Worm (Caenorhabditis elegans): ENCODE results near the gene F09E10.6.

The F09E10.6 gene

DNA sequence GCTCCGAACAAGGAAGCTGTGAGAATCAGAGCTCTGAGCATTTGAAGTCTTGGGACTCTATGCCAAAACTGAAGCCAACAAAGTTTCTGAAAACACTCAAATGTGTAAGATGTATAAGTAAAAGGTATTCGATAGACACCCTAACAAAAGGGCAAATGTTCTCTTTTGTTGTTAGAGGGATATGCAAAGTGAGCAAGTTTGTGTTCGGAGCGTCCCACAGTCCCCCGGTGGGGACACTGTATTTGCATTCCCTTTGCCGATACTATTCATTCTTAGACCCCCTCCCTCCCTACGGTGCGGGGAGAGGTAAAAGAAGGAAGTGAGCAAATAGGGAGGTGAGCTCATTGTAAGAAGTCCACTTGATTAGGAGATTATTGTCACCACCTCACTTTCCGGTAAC is at the start of gene F09E10.6:
Gene F09E10.6, minus strand, starts transcription at position 101 of the 400 bp plus-strand sequence.
- TF ChIP-seq unc-62 (GFP tag; optimal IDR thresholded peaks at IDR 0.05), result no peak

DNA sequence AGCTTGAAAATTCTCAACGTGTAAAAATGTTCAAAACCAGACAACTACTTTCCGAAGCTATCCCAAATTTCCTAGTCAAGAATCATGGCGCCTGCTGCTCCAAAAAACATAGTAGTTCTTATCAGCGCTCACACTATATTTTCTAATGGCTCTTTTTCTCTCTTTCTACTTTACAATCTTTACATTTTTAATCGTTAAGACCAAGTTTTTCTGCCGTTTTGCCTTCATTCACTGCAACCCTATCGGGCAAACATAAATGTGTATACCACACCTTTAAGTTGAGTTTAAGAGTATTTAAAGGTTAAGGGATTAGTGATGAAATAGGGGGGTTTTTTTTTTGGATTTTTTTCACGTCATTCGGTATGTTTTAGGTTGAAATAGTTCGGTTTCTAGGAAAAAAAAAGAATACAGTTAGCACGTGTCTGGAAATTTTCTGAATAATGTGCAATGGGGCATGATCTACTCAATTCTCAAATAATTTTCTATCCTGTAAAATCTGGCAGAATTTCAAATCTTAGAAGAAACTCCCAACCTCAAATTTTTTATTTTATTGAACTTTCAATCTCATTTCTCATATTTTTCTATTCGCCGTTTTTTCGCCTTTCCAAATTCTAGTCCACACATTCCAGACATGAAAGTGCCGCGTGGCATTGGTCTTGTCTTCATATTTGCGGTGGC is 49.5 kb upstream of the F09E10.6 start, which contains the start of gene K06A9.1:
Gene K06A9.1, plus strand, starts transcription at position 628 of the 678 bp plus-strand sequence.
- no peak for TF ChIP-seq unc-62 (GFP tag; optimal IDR thresholded peaks at IDR 0.05)

DNA sequence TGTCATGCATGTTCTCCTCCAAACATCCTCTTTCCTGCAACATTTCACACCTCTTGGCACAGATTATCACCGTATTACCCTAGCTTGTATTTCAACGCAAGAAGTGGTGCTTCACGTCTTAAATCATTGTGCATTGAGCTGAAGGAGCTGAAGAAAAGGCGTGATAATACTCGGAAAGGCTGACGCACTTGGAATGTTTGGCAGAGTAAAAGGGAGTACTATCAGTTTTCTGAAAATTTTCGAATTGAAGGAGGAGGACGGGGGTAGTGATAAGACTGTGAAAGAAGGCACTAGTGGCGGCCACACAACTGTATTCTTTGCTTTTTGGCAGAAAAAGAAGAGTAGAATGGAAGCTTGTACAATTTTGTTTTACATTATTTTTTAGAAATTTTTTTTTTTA is 46.0 kb upstream of the F09E10.6 start:
- no peak for TF ChIP-seq unc-62 (GFP tag; optimal IDR thresholded peaks at IDR 0.05)

DNA sequence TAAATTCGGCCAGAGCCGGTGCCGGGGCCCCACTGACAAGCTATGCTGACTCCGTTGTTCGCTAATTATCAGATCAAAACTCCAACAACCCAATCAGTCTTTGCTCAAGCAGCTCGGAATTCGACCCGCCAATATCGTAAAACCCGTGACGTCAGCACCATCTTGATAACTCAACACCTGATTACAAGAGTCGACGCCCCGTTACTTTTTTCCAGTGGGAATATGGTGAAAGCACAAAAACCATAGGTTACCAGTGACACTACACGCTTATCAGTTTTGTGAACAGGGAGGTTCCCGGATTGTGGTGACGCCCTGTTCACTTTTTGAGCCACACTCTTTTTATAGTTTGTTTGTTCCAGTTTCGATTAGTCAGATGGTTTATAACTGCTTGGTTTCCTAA is 43.6 kb upstream of the F09E10.6 start:
- no peak for TF ChIP-seq unc-62 (GFP tag; optimal IDR thresholded peaks at IDR 0.05)

DNA sequence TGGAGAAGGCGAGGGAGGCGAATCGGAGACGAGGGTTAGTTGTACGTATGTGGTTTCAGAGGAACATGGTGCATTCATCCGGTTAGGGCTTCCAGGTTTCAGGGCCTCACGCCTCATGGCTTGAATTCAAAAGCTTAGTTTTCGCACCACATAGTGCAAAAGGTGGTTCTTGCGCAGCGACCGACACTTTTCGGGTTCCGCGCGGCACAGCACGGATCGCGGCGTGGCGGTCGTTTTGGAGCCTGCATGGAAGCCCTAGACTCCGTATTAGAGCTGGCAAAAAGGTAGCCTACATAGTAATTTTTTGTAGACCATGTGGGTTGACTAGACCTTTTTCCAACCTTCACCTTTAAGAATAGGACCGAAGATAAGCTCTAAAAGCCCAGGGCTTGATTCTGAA is 41.3 kb upstream of the F09E10.6 start:
- no peak for TF ChIP-seq unc-62 (GFP tag; optimal IDR thresholded peaks at IDR 0.05)

DNA sequence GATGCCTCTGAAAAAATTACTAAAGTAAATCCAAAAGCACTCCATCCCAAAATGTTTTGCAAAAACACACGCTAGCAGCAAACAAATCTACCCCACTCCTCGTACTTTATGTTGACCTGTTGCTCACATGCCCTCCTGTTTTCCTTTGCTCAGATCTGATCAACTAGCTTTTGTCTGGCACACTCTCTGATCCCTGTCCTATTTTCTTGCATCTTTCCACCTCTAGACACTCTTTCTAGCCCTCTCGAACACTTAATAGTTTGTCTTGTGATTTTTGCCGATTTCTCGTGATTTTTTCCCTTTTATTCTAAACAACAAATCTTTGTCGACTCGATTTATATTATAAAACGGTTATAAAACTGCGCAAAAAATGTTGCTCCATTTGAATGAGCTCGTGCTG is 38.7 kb upstream of the F09E10.6 start, which contains the start of gene K06A9.2:
Gene K06A9.2, plus strand, starts transcription at position 229 of the 400 bp plus-strand sequence.
- TF ChIP-seq unc-62 (GFP tag; optimal IDR thresholded peaks at IDR 0.05), result no peak

DNA sequence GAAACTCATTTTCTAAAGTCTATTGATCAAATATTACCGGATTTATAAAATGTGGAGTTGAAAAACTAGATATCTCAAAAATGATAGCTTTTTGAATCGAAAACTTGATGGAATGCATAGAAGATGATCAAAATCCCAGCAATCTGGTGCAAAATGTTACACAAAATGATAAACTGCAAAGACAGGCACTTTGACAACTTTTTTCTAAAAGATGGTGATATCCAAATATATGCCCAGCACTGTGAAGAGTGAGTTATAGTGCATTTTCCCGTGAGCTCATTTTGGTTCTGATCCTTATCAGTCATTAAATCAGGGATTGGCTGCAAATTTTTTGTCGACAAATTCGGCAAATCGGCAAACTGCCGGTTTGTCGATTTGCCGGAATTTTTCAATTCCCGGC is 37.8 kb upstream of the F09E10.6 start, which contains the start of gene K06A9.3:
Gene K06A9.3, minus strand, starts transcription at position 101 of the 400 bp plus-strand sequence.
- TF ChIP-seq unc-62 (GFP tag; optimal IDR thresholded peaks at IDR 0.05), result no peak

DNA sequence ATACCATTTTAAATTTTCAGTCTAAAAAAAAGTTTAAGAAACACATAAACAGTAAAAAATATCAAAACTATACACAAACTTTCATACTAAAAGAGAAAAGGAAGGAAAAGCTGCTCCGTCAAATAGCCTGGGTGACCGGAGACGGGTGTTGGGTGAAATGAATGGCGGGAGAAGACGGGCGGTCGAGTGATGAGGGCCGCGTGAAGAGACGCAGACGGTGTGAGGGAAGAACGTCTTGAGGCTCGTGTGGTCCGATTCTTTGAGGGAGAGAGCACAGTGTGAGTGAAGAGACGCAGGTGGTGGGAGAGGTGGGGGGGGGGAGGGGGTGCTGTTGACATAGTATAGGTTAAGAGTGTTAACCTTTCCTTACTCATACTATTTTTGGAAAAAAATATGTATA is 31.5 kb upstream of the F09E10.6 start:
- no peak for TF ChIP-seq unc-62 (GFP tag; optimal IDR thresholded peaks at IDR 0.05)

DNA sequence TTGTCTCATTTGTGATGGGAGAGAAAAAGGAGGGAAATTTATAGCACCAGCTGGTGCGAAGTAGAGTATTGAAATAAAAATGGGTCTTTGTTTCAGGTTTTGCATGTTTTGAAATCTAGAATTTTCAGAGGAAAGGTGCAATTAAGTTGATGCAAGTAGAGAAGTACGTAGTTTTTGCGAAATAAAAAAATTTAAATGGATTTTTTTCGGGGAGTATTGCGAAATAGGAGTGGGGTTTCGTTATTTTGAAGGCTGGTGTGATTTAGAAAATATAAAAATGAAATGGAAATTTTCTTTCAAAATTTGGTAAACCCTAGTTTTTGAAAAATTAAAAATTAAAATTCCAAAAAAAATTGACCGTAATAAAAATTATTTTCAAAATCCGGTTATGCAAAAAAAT is 30.6 kb upstream of the F09E10.6 start:
- TF ChIP-seq unc-62 (GFP tag; optimal IDR thresholded peaks at IDR 0.05), result no peak

DNA sequence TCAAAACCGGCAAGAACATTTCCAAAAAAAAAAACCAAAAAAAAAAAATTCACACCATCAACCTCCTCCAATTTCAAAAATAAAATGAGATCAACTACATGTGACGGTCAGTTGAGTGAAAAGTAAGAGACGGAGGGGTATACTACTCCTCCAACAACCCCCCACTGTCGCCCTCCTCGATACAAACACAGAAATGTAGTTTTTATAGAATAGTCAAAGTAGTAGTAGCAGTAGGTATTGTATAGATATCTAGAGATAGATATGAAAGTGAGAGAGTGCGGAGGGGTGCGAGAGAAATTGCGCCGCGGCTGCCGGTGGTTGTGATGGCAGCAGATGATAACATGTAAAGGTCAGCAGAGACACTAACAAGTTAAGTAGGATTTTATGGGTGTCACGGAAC is 29.9 kb upstream of the F09E10.6 start:
- no peak for TF ChIP-seq unc-62 (GFP tag; optimal IDR thresholded peaks at IDR 0.05)

DNA sequence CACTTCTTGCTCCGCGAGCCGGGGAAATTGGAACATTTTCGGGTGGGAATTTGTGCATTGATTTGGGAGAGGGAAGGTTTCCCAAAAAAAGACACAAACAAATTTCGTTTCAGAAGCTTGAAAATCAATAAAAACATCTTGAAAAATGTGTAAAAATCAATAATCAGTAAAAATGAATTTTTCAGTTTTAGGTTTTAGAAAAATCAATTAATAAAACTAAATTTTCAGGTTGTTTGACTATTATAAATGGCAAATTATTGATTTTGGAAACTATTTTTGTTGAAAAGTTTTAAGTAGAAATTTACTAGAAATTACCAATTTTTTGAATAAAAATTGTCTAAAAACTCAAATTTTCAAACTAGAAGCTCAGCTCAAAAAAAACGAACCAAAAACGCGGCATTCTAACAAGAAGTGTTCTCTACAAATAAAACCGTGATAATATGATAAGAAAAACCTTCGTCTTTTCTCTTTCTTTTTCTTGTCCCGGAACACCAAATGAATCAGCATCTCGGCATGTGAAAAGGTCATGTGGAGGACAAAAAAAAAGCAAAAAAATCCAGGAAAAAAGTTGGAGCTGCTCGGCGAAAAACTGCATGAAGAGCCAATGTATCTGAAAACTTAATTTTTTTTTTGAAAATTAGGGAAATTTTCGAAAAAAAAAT is 28.2 kb upstream of the F09E10.6 start:
- no peak for TF ChIP-seq unc-62 (GFP tag; optimal IDR thresholded peaks at IDR 0.05)

DNA sequence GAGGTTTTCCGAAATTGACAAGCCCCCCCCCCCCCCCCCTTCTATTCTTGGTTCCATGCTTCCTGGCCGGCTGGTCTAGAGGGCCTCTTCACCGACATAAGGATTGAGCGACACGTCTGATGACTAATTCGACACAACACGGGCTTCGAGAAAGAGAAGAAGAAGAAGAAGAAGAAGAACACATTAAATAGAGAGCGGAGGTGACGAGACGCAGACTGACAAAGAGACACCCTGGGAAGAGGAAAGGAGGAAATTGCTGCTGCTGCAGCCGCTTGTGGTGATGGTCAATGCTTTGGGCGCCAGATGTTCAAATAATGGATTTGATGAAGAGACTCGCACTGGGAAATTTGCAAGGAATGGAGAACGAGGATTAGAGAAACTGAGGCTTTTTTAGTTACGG is 27.1 kb upstream of the F09E10.6 start:
- TF ChIP-seq unc-62 (GFP tag; optimal IDR thresholded peaks at IDR 0.05), result no peak

DNA sequence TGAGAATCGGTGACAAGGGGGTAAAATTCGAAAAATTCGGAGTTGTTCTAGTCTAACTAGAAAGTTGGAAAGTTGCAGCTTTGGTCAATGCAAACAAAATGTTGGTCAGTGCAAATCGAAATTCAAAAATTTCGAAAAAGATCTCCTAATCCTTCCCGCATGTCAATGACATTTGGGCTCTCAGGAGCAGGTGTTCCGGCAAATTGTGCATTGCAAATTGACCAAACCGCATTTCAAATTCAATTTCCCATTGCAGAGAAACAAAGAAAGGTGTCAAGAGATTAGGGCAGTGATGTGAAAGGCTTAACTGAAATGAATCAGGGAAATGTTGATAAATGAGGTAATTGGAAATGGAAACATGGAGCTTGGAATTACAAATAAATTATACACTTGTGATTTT is 25.8 kb upstream of the F09E10.6 start:
- TF ChIP-seq unc-62 (GFP tag; optimal IDR thresholded peaks at IDR 0.05), result no peak

DNA sequence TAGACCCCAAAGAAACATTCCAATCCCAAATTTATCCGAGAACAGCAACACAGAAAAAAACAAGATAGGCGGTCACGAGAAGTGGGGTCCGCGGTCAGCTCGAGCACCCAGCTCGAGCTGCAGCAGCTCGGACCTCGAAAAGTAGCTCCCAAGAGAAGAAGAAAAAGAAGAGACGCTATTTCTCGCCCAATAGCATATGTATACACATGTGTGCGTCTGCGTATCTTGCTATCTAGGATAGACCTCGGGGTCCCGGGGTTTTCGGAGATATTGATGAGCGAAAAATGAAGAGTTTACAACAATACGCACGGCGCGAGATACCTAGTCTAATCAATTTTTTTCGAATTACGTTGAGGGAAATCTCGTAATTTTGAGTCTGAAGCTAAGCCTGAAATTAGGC is 24.6 kb upstream of the F09E10.6 start:
- TF ChIP-seq unc-62 (GFP tag; optimal IDR thresholded peaks at IDR 0.05), result no peak

DNA sequence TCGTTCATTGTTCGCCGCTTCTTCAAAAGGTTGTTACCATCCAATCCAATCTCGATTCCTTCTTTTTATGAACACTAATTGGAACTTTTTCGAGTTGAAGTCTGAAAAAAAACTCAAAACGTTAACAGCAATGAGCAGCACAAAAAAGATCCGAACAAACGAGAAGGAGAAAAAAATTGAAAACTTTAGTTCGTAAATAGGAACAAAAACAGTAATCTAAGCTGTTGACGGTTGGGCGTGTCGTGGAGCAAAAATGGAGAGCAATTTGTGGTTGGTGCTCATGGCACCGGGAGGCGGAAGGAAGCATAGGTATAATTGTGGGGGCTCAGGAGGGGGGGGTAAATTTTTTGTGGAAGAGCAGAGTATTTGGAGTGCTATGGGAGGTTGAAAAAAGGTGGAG is 23.9 kb upstream of the F09E10.6 start, which contains the start of gene toca-1:
Gene toca-1, minus strand, starts transcription at position 101 of the 400 bp plus-strand sequence.
- no peak for TF ChIP-seq unc-62 (GFP tag; optimal IDR thresholded peaks at IDR 0.05)

DNA sequence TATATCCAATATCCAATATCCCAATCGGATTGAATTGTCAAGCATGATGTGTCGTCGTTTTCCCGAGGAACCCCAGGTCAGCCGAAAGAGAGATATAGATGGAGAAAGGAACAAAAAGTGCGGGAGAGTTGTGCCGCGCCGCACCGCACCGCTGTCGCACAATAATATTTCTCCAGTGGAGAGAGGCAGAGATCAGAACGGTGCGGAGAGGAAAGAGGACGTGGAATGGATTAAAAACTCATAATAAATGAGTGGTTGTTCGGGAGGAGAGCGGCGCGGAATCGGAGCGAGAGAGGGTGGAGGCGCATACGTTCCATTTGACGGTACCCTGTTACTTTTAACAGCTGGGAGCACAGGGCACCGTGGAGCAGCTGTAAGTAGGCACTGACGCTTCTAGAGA is 20.0 kb upstream of the F09E10.6 start:
- TF ChIP-seq unc-62 (GFP tag; optimal IDR thresholded peaks at IDR 0.05), result no peak

DNA sequence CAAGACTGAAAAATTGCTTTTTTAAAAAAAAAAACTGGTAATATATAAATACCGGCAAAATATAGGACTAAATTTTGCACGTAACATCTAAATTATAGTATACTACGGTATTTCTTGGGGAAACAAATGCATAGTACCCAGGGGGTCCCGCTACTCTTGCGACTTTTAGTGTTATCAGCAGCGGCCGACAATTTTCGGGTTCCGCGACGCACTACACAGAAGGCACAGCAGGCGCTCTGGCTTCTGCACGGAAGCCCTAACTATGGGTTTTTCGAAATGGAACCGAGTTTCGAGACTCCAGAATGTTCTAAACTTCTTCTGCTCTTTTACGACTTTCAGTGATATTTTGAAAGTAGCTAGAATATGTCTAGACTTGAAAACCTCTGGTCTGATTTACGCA is 19.1 kb upstream of the F09E10.6 start:
- no peak for TF ChIP-seq unc-62 (GFP tag; optimal IDR thresholded peaks at IDR 0.05)

Data from whole organism, dauer.